Fruit fly (Drosophila melanogaster) S2 (cell line): ENCODE results near the gene Vago.

Experiments used
- CG8478 ChIP-seq: fragments of >200 bp; optimal IDR thresholded peaks from 2 replicates; lab custom pipeline; 2018
- CTCF ChIP-seq, 2 experiments: fragments of >200 bp; optimal IDR thresholded peaks; 2 replicates each; lab custom pipeline; 2018

DNA sequence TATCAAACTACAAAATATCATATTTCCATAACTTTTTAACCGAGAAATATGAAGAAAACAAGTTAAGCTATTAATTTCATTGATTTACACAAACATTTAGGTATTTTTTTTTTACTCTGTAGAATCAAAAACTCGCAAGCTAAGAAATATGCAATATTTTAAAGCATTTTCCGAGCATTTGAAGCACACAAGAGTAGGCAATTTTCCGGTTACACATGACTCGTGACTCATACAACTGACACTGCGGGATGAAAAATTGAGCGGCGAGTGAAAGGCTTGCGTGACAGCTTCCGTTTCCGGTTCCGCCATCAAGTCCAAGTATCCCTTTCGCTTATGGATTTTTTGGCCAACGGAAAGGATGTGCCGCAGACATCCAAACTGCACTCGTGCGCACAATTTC lies 1.7 kb upstream of the Vago start:
- TF ChIP-seq CTCF (optimal IDR thresholded peaks at IDR 0.05; lab: Kevin White, UChicago): no peak
- no peak for TF ChIP-seq CG8478 (lab: Kevin White, UChicago)
